Worm (Caenorhabditis elegans): ENCODE results near the gene F54B11.11.

The F54B11.11 gene

DNA sequence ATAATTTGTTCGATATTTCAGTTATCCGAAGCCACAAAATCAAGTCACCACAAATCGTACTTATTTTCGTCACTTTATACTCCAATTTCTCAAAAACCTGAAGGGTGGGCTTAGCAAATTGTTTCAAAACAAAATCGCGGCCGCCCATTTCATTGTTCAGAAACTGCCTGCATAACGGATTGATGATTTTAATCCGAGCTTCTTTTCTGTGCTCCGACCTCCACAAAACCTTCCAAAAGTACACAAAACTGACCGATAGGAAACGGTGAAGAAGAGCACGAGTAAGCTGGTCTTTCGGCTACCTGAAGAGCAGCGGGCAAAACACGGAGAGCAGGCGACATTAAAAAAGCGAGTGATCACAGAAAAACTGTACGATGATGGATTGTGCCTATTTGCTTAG lies 12.1 kb upstream of the F54B11.11 start, which contains the start of gene R01E6.2:
Gene R01E6.2 (minus strand): TSS at position 101 of the 400 bp plus-strand sequence.
- TF ChIP-seq efl-1 (optimal IDR thresholded peaks at IDR 0.05) (no peak), efl-1 (GFP tag; optimal IDR thresholded peaks at IDR 0.05 in 1 of 2) (peak in 1 of 2 experiments; percentile 37), ztf-11 (tag; optimal IDR thresholded peaks at IDR 0.05) (no peak)

DNA sequence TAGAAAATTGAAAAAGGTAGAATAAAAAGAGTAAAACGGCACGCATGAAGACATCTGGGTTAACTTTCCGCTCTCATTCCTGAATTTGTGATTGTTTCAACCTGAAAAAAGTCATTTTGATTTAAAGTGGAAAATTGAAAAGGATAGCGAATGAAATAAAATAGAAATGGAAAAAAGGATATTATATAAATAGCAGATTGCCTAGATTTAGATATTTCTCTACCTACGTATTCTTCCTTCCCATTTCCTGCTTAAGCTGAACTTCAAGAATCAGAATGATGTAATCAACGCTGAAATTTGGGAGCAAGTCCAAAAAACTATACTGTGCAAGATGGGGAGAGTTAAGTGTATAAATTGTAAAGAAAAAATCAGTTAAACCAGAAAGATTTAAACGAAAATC lies 8.7 kb upstream of the F54B11.11 start, which contains the start of gene R01E6.7:
Gene R01E6.7 (minus strand): TSS at position 101 of the 400 bp plus-strand sequence.
- TF ChIP-seq ama-1 (optimal IDR thresholded peaks at IDR 0.05), result no peak
- no peak for TF ChIP-seq ceh-8 (GFP tag; optimal IDR thresholded peaks at IDR 0.05)
- TF ChIP-seq tlp-1 (tag; optimal IDR thresholded peaks at IDR 0.05), result no peak

DNA sequence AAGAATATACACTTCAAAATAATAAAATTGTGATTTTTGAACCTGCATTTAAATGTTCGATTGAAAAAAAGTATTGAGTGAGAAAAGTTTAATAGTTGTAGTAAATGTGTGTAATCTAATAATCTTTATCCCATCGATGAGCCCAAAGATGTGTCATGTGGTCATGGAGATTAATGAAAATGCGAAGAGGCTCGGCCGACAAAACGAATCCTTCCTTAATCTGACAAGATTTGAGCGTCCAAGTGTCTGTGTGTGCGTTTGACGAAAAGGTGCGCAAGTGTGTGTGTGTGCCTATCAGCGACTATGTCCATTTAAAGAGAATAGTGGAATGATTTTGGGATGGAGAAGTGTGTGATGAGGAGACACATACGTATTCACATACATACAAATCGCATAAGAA lies 4.6 kb upstream of the F54B11.11 start:
- TF ChIP-seq C04F5.9 (tag; optimal IDR thresholded peaks at IDR 0.05) (no peak), efl-3 (GFP tag; optimal IDR thresholded peaks at IDR 0.05) (no peak), aly-2 (tag; optimal IDR thresholded peaks at IDR 0.05) (no peak), elt-3 (tag; optimal IDR thresholded peaks at IDR 0.05) (no peak), nhr-85 (tag) (no peak), xbp-1 (tag; optimal IDR thresholded peaks at IDR 0.05) (no peak), Y116A8C.19 (tag; optimal IDR thresholded peaks at IDR 0.05; ENCODE audit: borderline replicate concordance) (no peak), lin-35 (GFP tag; optimal IDR thresholded peaks at IDR 0.05) (no peak), fkh-8 (tag; optimal IDR thresholded peaks at IDR 0.05) (peak; percentile 6), fkh-4 (tag; optimal IDR thresholded peaks at IDR 0.05; ENCODE audit: borderline replicate concordance) (no peak), egl-13 (tag; optimal IDR thresholded peaks at IDR 0.05) (peak; percentile 17), pag-3 (tag; optimal IDR thresholded peaks at IDR 0.05; ENCODE audit: borderline replicate concordance, insufficient read depth) (no peak), sox-4 (tag; optimal IDR thresholded peaks at IDR 0.05) (peak; percentile 28), pax-3 (tag; optimal IDR thresholded peaks at IDR 0.05) (peak; percentile 34), pqm-1 (tag; optimal IDR thresholded peaks at IDR 0.05) (no peak), tlp-1 (tag; optimal IDR thresholded peaks at IDR 0.05) (no peak), nhr-47 (tag; optimal IDR thresholded peaks at IDR 0.05) (peak; percentile 6), ztf-4 (tag; optimal IDR thresholded peaks at IDR 0.05) (no peak), mab-9 (GFP tag; IDR thresholded peaks at IDR 0.05) (no peak), unc-62 (GFP tag; optimal IDR thresholded peaks at IDR 0.05) (no peak), alr-1 (tag; optimal IDR thresholded peaks at IDR 0.05; ENCODE audit: borderline replicate concordance) (no peak), ceh-90 (tag; optimal IDR thresholded peaks at IDR 0.05) (no peak), nhr-19 (GFP tag; conservative IDR thresholded peaks at IDR 0.05) (no peak), ama-1 (optimal IDR thresholded peaks at IDR 0.05) (no peak), rnt-1 (tag; optimal IDR thresholded peaks at IDR 0.05) (no peak), fkh-10 (GFP tag; optimal IDR thresholded peaks at IDR 0.05) (no peak), ceh-88 (GFP tag; IDR thresholded peaks at IDR 0.05) (no peak), aha-1 (tag; optimal IDR thresholded peaks at IDR 0.05) (no peak), ets-5 (GFP tag; IDR thresholded peaks at IDR 0.05) (no peak), dsc-1 (tag; optimal IDR thresholded peaks at IDR 0.05) (peak; percentile 92), blmp-1 (tag; optimal IDR thresholded peaks at IDR 0.05) (no peak), hlh-4 (tag; optimal IDR thresholded peaks at IDR 0.05) (no peak), nhr-12 (tag; optimal IDR thresholded peaks at IDR 0.05) (no peak), ceh-63 (GFP tag; optimal IDR thresholded peaks at IDR 0.05) (no peak)

DNA sequence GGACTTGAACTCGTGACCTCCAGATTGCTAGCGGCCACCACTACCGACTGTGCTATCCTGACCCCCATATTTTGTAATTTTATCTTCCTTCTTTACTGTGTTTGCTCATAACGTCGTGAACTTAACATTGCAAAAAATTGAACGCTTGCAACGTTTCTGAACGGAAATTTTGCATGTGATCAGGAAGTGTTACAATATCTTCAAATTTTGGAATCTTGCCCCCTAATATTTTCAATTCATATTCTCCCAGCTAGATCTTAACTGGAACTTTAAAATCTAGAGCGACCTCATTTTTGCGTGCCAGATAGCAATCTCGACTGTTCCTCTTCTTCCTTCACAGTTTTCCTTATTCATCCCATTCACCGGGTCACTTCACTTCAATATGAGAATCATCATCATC lies 3.2 kb downstream of the F54B11.11 start, which contains the start of gene F54B11.10:
Gene F54B11.10 (plus strand): TSS at position 301 of the 400 bp plus-strand sequence.
- TF ChIP-seq efl-3 (GFP tag; optimal IDR thresholded peaks at IDR 0.05) (no peak), nhr-84 (tag; optimal IDR thresholded peaks at IDR 0.05) (no peak), ceh-63 (GFP tag; optimal IDR thresholded peaks at IDR 0.05) (no peak), ces-1 (GFP tag; optimal IDR thresholded peaks at IDR 0.05) (no peak), ztf-4 (tag; optimal IDR thresholded peaks at IDR 0.05) (no peak), zip-4 (GFP tag; optimal IDR thresholded peaks at IDR 0.05) (no peak), elt-2 (tag; optimal IDR thresholded peaks at IDR 0.05) (no peak), Y116A8C.19 (tag; optimal IDR thresholded peaks at IDR 0.05; ENCODE audit: borderline replicate concordance) (no peak)
